Worm (Caenorhabditis elegans) whole organism, late embryonic: ENCODE data around the gene C25A6.1.

Experiments used
- C08G9.2 ChIP-seq: sonication (generic microtip); optimal IDR thresholded peaks from 2 replicates; lab custom pipeline; 2016; ENCODE audit warnings: mild to moderate bottlenecking, missing genetic modification characterization, moderate library complexity, missing compliant biosample characterization
- K02D7.2 ChIP-seq: sonication (generic microtip); optimal IDR thresholded peaks from 2 replicates; lab custom pipeline; 2017; ENCODE audit warnings: mild to moderate bottlenecking, missing genetic modification characterization, missing compliant biosample characterization
- T23F11.4 ChIP-seq: fragments of 200-800 bp; sonication (Bioruptor generic); optimal IDR thresholded peaks from 2 replicates; lab custom pipeline; 2018; ENCODE audit warnings: mild to moderate bottlenecking, missing genetic modification characterization, missing compliant biosample characterization
- ahr-1 ChIP-seq: sonication (generic microtip); optimal IDR thresholded peaks from 2 replicates; lab custom pipeline; 2016; ENCODE audit warnings: missing genetic modification characterization, missing compliant biosample characterization
- ceh-14 ChIP-seq: sonication (generic microtip); optimal IDR thresholded peaks from 2 replicates; lab custom pipeline; 2016; ENCODE audit warnings: missing genotype, missing genetic modification characterization, missing compliant biosample characterization
- ceh-19 ChIP-seq: fragments of 200-800 bp; sonication (Bioruptor generic); optimal IDR thresholded peaks from 2 replicates; lab custom pipeline; 2018; ENCODE audit warnings: mild to moderate bottlenecking, missing genetic modification characterization, missing compliant biosample characterization
- ceh-2 ChIP-seq: sonication (generic microtip); optimal IDR thresholded peaks from 2 replicates; lab custom pipeline; 2016; ENCODE audit warnings: missing genotype, missing genetic modification characterization, missing compliant biosample characterization
- ceh-22 ChIP-seq: sonication (generic microtip); optimal IDR thresholded peaks from 2 replicates; lab custom pipeline; 2017; ENCODE audit warnings: missing biosample characterization, missing genetic modification characterization
- ceh-24 ChIP-seq: sonication (generic microtip); optimal IDR thresholded peaks from 2 replicates; lab custom pipeline; 2016; ENCODE audit warnings: mild to moderate bottlenecking, missing genetic modification characterization, missing compliant biosample characterization
- ceh-30 ChIP-seq: fragments of 150-350 bp; optimal IDR thresholded peaks from 2 replicates; lab custom pipeline; 2014; ENCODE audit warnings: missing biosample characterization, missing genetic modification characterization
- ceh-31 ChIP-seq: sonication (generic microtip); optimal IDR thresholded peaks from 2 replicates; lab custom pipeline; 2016; ENCODE audit warnings: missing genetic modification characterization, missing compliant biosample characterization
- ceh-45 ChIP-seq: fragments of 200-800 bp; sonication (Bioruptor generic); IDR thresholded peaks from 2 replicates; pipeline ENCODE4 v1.3.6; 2022; ENCODE audit warnings: missing genetic modification reagents, missing genetic modification characterization, missing compliant biosample characterization
- ceh-6 ChIP-seq: fragments of 200-800 bp; sonication (Bioruptor generic); optimal IDR thresholded peaks from 2 replicates; lab custom pipeline; 2018; ENCODE audit warnings: mild to moderate bottlenecking, missing genetic modification characterization, missing compliant biosample characterization
- dmd-4 ChIP-seq: sonication (generic microtip); optimal IDR thresholded peaks from 2 replicates; lab custom pipeline; 2016; ENCODE audit warnings: borderline replicate concordance, missing genetic modification characterization, missing compliant biosample characterization
- dve-1 ChIP-seq: sonication (generic microtip); optimal IDR thresholded peaks from 2 replicates; lab custom pipeline; 2017; ENCODE audit warnings: antibody characterized with exemption, mild to moderate bottlenecking, missing genetic modification characterization, missing compliant biosample characterization
- elt-2 ChIP-seq: sonication (generic microtip); optimal IDR thresholded peaks from 2 replicates; lab custom pipeline; 2016; ENCODE audit warnings: missing genetic modification reagents, missing genetic modification characterization, missing compliant biosample characterization
- ets-4 ChIP-seq: sonication (generic microtip); optimal IDR thresholded peaks from 2 replicates; lab custom pipeline; 2016; ENCODE audit warnings: missing genetic modification characterization, missing compliant biosample characterization
- eyg-1 ChIP-seq: sonication (generic microtip); optimal IDR thresholded peaks from 2 replicates; lab custom pipeline; 2016; ENCODE audit warnings: missing genotype, missing genetic modification characterization, missing compliant biosample characterization
- fkh-6 ChIP-seq: sonication (generic microtip); optimal IDR thresholded peaks from 2 replicates; lab custom pipeline; 2016; ENCODE audit warnings: missing genetic modification characterization, missing compliant biosample characterization
- gmeb-2 ChIP-seq: sonication (generic microtip); optimal IDR thresholded peaks from 2 replicates; lab custom pipeline; 2016; ENCODE audit warnings: missing genetic modification characterization, inconsistent platforms, missing compliant biosample characterization
- hlh-13 ChIP-seq: fragments of 200-800 bp; sonication (Bioruptor generic); optimal IDR thresholded peaks from 2 replicates; lab custom pipeline; 2018; ENCODE audit warnings: mild to moderate bottlenecking, missing genetic modification characterization, missing compliant biosample characterization
- hlh-30 ChIP-seq: sonication (generic microtip); optimal IDR thresholded peaks from 2 replicates; lab custom pipeline; 2017; ENCODE audit warnings: antibody characterized with exemption, missing genetic modification characterization, missing compliant biosample characterization; ENCODE audit not compliant: insufficient read depth
- hlh-6 ChIP-seq: sonication (generic microtip); optimal IDR thresholded peaks from 2 replicates; lab custom pipeline; 2016; ENCODE audit warnings: missing genotype, missing genetic modification characterization, missing compliant biosample characterization
- lim-6 ChIP-seq: sonication (generic microtip); optimal IDR thresholded peaks from 2 replicates; lab custom pipeline; 2016; ENCODE audit warnings: missing genetic modification characterization, missing compliant biosample characterization
- lin-11 ChIP-seq: fragments of 200-800 bp; sonication (Bioruptor generic); optimal IDR thresholded peaks from 2 replicates; lab custom pipeline; 2018; ENCODE audit warnings: mild to moderate bottlenecking, missing genetic modification characterization, missing compliant biosample characterization
- nhr-232 ChIP-seq: sonication (generic microtip); optimal IDR thresholded peaks from 2 replicates; lab custom pipeline; 2016; ENCODE audit warnings: missing genetic modification characterization, missing compliant biosample characterization
- npax-4 ChIP-seq: sonication (generic microtip); optimal IDR thresholded peaks from 2 replicates; lab custom pipeline; 2016; ENCODE audit warnings: missing genetic modification characterization, missing compliant biosample characterization
- pat-9 ChIP-seq: fragments of 200-800 bp; sonication (Bioruptor generic); optimal IDR thresholded peaks from 2 replicates; lab custom pipeline; 2018; ENCODE audit warnings: mild to moderate bottlenecking, missing genetic modification characterization, moderate library complexity, missing compliant biosample characterization
- pha-2 ChIP-seq: sonication (generic microtip); optimal IDR thresholded peaks from 2 replicates; lab custom pipeline; 2017; ENCODE audit warnings: mild to moderate bottlenecking, missing genetic modification characterization, missing compliant biosample characterization
- pha-4 ChIP-seq: fragments of 150-350 bp; optimal IDR thresholded peaks from 2 replicates; lab custom pipeline; 2018; ENCODE audit warnings: missing biosample characterization, missing genetic modification reagents, missing genetic modification characterization
- pqm-1 ChIP-seq: sonication (generic microtip); optimal IDR thresholded peaks from 2 replicates; lab custom pipeline; 2016; ENCODE audit warnings: missing genetic modification characterization, missing compliant biosample characterization
- tbx-7 ChIP-seq: sonication (generic microtip); optimal IDR thresholded peaks from 2 replicates; lab custom pipeline; 2016; ENCODE audit warnings: missing genotype, missing genetic modification characterization, missing compliant biosample characterization
- ttx-3 ChIP-seq: sonication (generic microtip); optimal IDR thresholded peaks from 2 replicates; lab custom pipeline; 2016; ENCODE audit warnings: missing genetic modification reagents, missing genetic modification characterization, missing compliant biosample characterization
- unc-3 ChIP-seq, 2 experiments: fragments of 200-800 bp in 1 of 2; sonication (Bioruptor generic) in 1 of 2; sonication (generic microtip) in 1 of 2; conservative IDR thresholded peaks in 1 of 2; optimal IDR thresholded peaks in 1 of 2; 2 replicates each; pipeline versions ENCODE4 v1.3.6 to Lab custom; 2016 to 2022; ENCODE audit warnings: missing compliant biosample characterization in 2 of 2, missing genetic modification characterization in 2 of 2, missing genetic modification reagents in 1 of 2
- unc-55 ChIP-seq: sonication (generic microtip); optimal IDR thresholded peaks from 2 replicates; lab custom pipeline; 2017; ENCODE audit warnings: missing biosample characterization, missing genetic modification reagents, missing genetic modification characterization
- zip-5 ChIP-seq: sonication (generic microtip); optimal IDR thresholded peaks from 2 replicates; lab custom pipeline; 2016; ENCODE audit warnings: missing genetic modification characterization, missing compliant biosample characterization

The C25A6.1 gene

ce11 chrV:5368792-5369191, 39.5 kb upstream of the C25A6.1 start, which contains the start of gene T09D3.9:
TSS of gene T09D3.9 (minus strand) at chrV:5368892.
- TF ChIP-seq dve-1: no peak
- no peak for TF ChIP-seq ceh-19
- no peak for TF ChIP-seq pat-9
- no peak for TF ChIP-seq ceh-45 (GFP tag; lab: Robert Waterston, UW)
- no peak for TF ChIP-seq ttx-3 (tag; lab: Kevin White, UChicago)
- no peak for TF ChIP-seq pha-4 (tag; lab: Kevin White, UChicago)
- TF ChIP-seq lim-6 (tag; lab: Kevin White, UChicago): no peak
- TF ChIP-seq, all 69 proteins: peak for 0

- no peak for TF ChIP-seq zip-5 (tag; lab: Kevin White, UChicago)
- TF ChIP-seq ceh-31: no peak
- no peak for TF ChIP-seq lin-11 (tag; lab: Kevin White, UChicago)
- TF ChIP-seq C08G9.2 (tag; lab: Kevin White, UChicago): no peak
- TF ChIP-seq elt-2: no peak
- TF ChIP-seq hlh-30: no peak
- no peak for TF ChIP-seq gmeb-2
- no peak for TF ChIP-seq T23F11.4 (GFP tag; lab: Kevin White, UChicago)
- no peak for TF ChIP-seq ceh-14
- no peak for TF ChIP-seq unc-3 (GFP tag; conservative IDR thresholded peaks at IDR 0.05; lab: Robert Waterston, UW)
- TF ChIP-seq unc-3 (tag; optimal IDR thresholded peaks at IDR 0.05; lab: Kevin White, UChicago): no peak
- no peak for TF ChIP-seq fkh-6 (tag; lab: Kevin White, UChicago)
- TF ChIP-seq eyg-1: no peak
- TF ChIP-seq ets-4 (tag; lab: Kevin White, UChicago): no peak
- TF ChIP-seq npax-4 (tag; lab: Kevin White, UChicago): no peak
- TF ChIP-seq ceh-30 (tag; lab: Kevin White, UChicago): no peak
- no peak for TF ChIP-seq ttx-3 (tag; lab: Kevin White, UChicago)
- no peak for TF ChIP-seq pha-2 (tag; lab: Kevin White, UChicago)
- no peak for TF ChIP-seq K02D7.2 (tag; lab: Kevin White, UChicago)
- TF ChIP-seq dmd-4: no peak
Observed at ce11 chrV:5372118-5372517, 36.2 kb upstream of the C25A6.1 start, which contains the start of gene C35A11.3. TSS of gene C35A11.3 (plus strand) at chrV:5372418.

ce11 chrV:5385914-5386493, 22.3 kb upstream of the C25A6.1 start, which contains the start of gene C35A11.2:
TSS of gene C35A11.2 (plus strand) at chrV:5386299.
- TF ChIP-seq tbx-7 (tag; lab: Kevin White, UChicago): no peak
- no peak for TF ChIP-seq ceh-31
- no peak for TF ChIP-seq hlh-13 (GFP tag; lab: Kevin White, UChicago)
- no peak for TF ChIP-seq ahr-1 (tag; lab: Kevin White, UChicago)
- TF ChIP-seq unc-55 (GFP tag; lab: Kevin White, UChicago): no peak
- TF ChIP-seq pha-2 (tag; lab: Kevin White, UChicago): no peak
- TF ChIP-seq pat-9: no peak
- no peak for TF ChIP-seq hlh-6 (tag; lab: Kevin White, UChicago)
- no peak for TF ChIP-seq ets-4 (tag; lab: Kevin White, UChicago)
- TF ChIP-seq nhr-232 (tag; lab: Kevin White, UChicago): no peak
- no peak for TF ChIP-seq ceh-6 (GFP tag; lab: Kevin White, UChicago)
- TF ChIP-seq pqm-1 (tag; lab: Kevin White, UChicago): no peak
- no peak for TF ChIP-seq ceh-24 (tag; lab: Kevin White, UChicago)
- TF ChIP-seq ceh-45 (GFP tag; lab: Robert Waterston, UW): no peak
- no peak for TF ChIP-seq ceh-19
- no peak for TF ChIP-seq ceh-2
- TF ChIP-seq ceh-22 (tag; lab: Kevin White, UChicago): no peak
